Fruit fly (Drosophila melanogaster) whole organism, embryonic: ENCODE data around the gene Rpn9.

Experiments
- Blimp-1 ChIP-seq: fragments of 200-800 bp; sonication (Bioruptor generic); optimal IDR thresholded peaks from 3 replicates; lab custom pipeline; 2018; ENCODE audit warnings: missing biosample characterization, missing genetic modification characterization, mild to moderate bottlenecking, moderate library complexity, missing genetic modification reagents
- CG1024 ChIP-seq: fragments of 200-800 bp; sonication (Bioruptor generic); IDR thresholded peaks from 2 replicates; pipeline ENCODE4 v1.3.6; 2022; ENCODE audit warnings: missing biosample characterization, missing genetic modification characterization
- CG10267 ChIP-seq: fragments of 200-800 bp; sonication (Bioruptor generic); optimal IDR thresholded peaks from 2 replicates; lab custom pipeline; 2018; ENCODE audit warnings: missing biosample characterization, mild to moderate bottlenecking, missing genetic modification characterization, moderate library complexity
- CG10979 ChIP-seq: fragments of 200-800 bp; sonication (Bioruptor generic); optimal IDR thresholded peaks from 2 replicates; lab custom pipeline; 2018; ENCODE audit warnings: missing biosample characterization, mild to moderate bottlenecking, missing genetic modification characterization, moderate library complexity
- CG12155 ChIP-seq: fragments of 200-800 bp; sonication (Bioruptor generic); optimal IDR thresholded peaks from 3 replicates; lab custom pipeline; 2016; ENCODE audit warnings: missing biosample characterization, missing genetic modification characterization
- CG13287 ChIP-seq: fragments of 200-800 bp; sonication (Bioruptor generic); IDR thresholded peaks from 2 replicates; pipeline ENCODE4 v1.3.6; 2022; ENCODE audit warnings: missing biosample characterization, missing genetic modification characterization; ENCODE audit not compliant: partially characterized antibody
- CG16815 ChIP-seq: fragments of 200-800 bp; sonication (Bioruptor generic); optimal IDR thresholded peaks from 3 replicates; lab custom pipeline; 2017; ENCODE audit warnings: missing biosample characterization, mild to moderate bottlenecking, missing genetic modification characterization
- CG17359 ChIP-seq: fragments of 200-800 bp; sonication (Bioruptor generic); optimal IDR thresholded peaks from 3 replicates; lab custom pipeline; 2018; ENCODE audit warnings: missing biosample characterization, mild to moderate bottlenecking, missing genetic modification characterization, moderate library complexity
- CG2678 ChIP-seq: fragments of 200-800 bp; sonication (Bioruptor generic); optimal IDR thresholded peaks from 3 replicates; lab custom pipeline; 2019; ENCODE audit warnings: missing biosample characterization, mild to moderate bottlenecking, missing genetic modification characterization, moderate library complexity
- CG30020 ChIP-seq: fragments of 200-800 bp; optimal IDR thresholded peaks from 2 replicates; lab custom pipeline; 2019; ENCODE audit warnings: missing biosample characterization, mild to moderate bottlenecking, missing genetic modification characterization, moderate library complexity
- CG33213 ChIP-seq: fragments of 200-800 bp; sonication (Bioruptor generic); optimal IDR thresholded peaks from 3 replicates; lab custom pipeline; 2016; ENCODE audit warnings: missing biosample characterization, missing genetic modification characterization
- CG3407 ChIP-seq: fragments of 200-800 bp; sonication (Bioruptor generic); optimal IDR thresholded peaks from 2 replicates; lab custom pipeline; 2018; ENCODE audit warnings: missing biosample characterization, mild to moderate bottlenecking, missing genetic modification characterization
- CG34224 ChIP-seq: fragments of 200-800 bp; sonication (Bioruptor generic); IDR thresholded peaks from 3 replicates; pipeline ENCODE4 v1.3.6; 2022; ENCODE audit warnings: missing biosample characterization, missing genetic modification characterization; ENCODE audit not compliant: partially characterized antibody
- CG3847 ChIP-seq: fragments of 200-800 bp; sonication (Bioruptor generic); IDR thresholded peaks from 2 replicates; pipeline ENCODE4 v1.3.6; 2022; ENCODE audit warnings: missing biosample characterization, missing genetic modification characterization
- CG4854 ChIP-seq: fragments of 200-800 bp; sonication (Bioruptor generic); optimal IDR thresholded peaks from 2 replicates; lab custom pipeline; 2016; ENCODE audit warnings: missing biosample characterization, missing genetic modification characterization, inconsistent platforms
- CG7372 ChIP-seq: fragments of 200-800 bp; sonication (Bioruptor generic); IDR thresholded peaks from 2 replicates; pipeline ENCODE4 v1.3.6; 2022; ENCODE audit warnings: missing biosample characterization, missing genetic modification characterization
- CG7928 ChIP-seq: fragments of 200-800 bp; sonication (Bioruptor generic); optimal IDR thresholded peaks from 2 replicates; lab custom pipeline; 2017; ENCODE audit warnings: missing biosample characterization, mild to moderate bottlenecking, missing genetic modification characterization
- E2f2 ChIP-seq: fragments of 200-800 bp; sonication (Bioruptor generic); IDR thresholded peaks from 2 replicates; pipeline ENCODE4 v1.3.6; 2022; ENCODE audit warnings: missing biosample characterization, missing genetic modification characterization
- HmgZ ChIP-seq: fragments of 200-800 bp; sonication (Bioruptor generic); optimal IDR thresholded peaks from 2 replicates; lab custom pipeline; 2018; ENCODE audit warnings: missing biosample characterization, mild to moderate bottlenecking, missing genetic modification characterization
- Max ChIP-seq: fragments of 200-800 bp; sonication (Bioruptor generic); optimal IDR thresholded peaks from 2 replicates; lab custom pipeline; 2016; ENCODE audit warnings: missing biosample characterization, mild to moderate bottlenecking, missing genetic modification characterization
- Med ChIP-seq: fragments of 200-800 bp; sonication (Bioruptor generic); peaks from one replicate; lab custom pipeline; 2016; ENCODE audit warnings: missing biosample characterization, missing genetic modification characterization, mild to moderate bottlenecking, inconsistent platforms, moderate library complexity
- Scr ChIP-seq: fragments of 200-800 bp; sonication (Bioruptor generic); IDR thresholded peaks from 2 replicates; pipeline ENCODE4 v1.3.6; 2022; ENCODE audit warnings: missing biosample characterization, missing genetic modification characterization; ENCODE audit not compliant: partially characterized antibody
- Xrp1 ChIP-seq: fragments of 200-800 bp; sonication (Bioruptor generic); IDR thresholded peaks from 2 replicates; pipeline ENCODE4 v1.3.6; 2022; ENCODE audit warnings: missing biosample characterization, missing genetic modification characterization
- ara ChIP-seq: fragments of 200-800 bp; sonication (Bioruptor generic); IDR thresholded peaks from 2 replicates; pipeline ENCODE4 v1.3.6; 2022; ENCODE audit warnings: missing biosample characterization, missing genetic modification characterization
- bsh ChIP-seq, 2 experiments: fragments of 200-800 bp; sonication (Bioruptor generic); optimal IDR thresholded peaks; 2 replicates each; lab custom pipeline; 2017 to 2018; ENCODE audit warnings: mild to moderate bottlenecking in 2 of 2, missing biosample characterization in 2 of 2, missing genetic modification characterization in 2 of 2, moderate library complexity in 1 of 2
- cas ChIP-seq: fragments of 200-800 bp; sonication (Bioruptor generic); IDR thresholded peaks from 2 replicates; pipeline ENCODE4 v1.3.6; 2022; ENCODE audit warnings: missing biosample characterization, missing genetic modification characterization
- ci ChIP-seq: fragments of 200-800 bp; sonication (Bioruptor generic); IDR thresholded peaks from 3 replicates; pipeline ENCODE4 v1.3.6; 2022; ENCODE audit warnings: missing biosample characterization, missing genetic modification characterization
- eyg ChIP-seq: fragments of 200-800 bp; sonication (Bioruptor generic); optimal IDR thresholded peaks from 3 replicates; lab custom pipeline; 2016; ENCODE audit warnings: missing biosample characterization, missing genetic modification characterization
- grn ChIP-seq: fragments of 200-800 bp; sonication (Bioruptor generic); optimal IDR thresholded peaks from 3 replicates; lab custom pipeline; 2017; ENCODE audit warnings: missing biosample characterization, missing genetic modification characterization
- gro ChIP-seq: fragments of 200-800 bp; sonication (Bioruptor generic); optimal IDR thresholded peaks from 2 replicates; lab custom pipeline; 2016; ENCODE audit warnings: missing biosample characterization, missing genetic modification characterization
- lab ChIP-seq: fragments of 200-800 bp; sonication (Bioruptor generic); optimal IDR thresholded peaks from 3 replicates; lab custom pipeline; 2017; ENCODE audit warnings: missing biosample characterization, missing genetic modification characterization, mild to moderate bottlenecking, moderate library complexity, missing genetic modification reagents
- lola ChIP-seq, 3 experiments: fragments of >200 bp in 2 of 3; fragments of 200-800 bp in 1 of 3; sonication (Bioruptor generic) in 1 of 3; optimal IDR thresholded peaks; 2 replicates each; lab custom pipeline; 2017 to 2019; ENCODE audit warnings: missing biosample characterization in 3 of 3, missing genetic modification characterization in 3 of 3, mild to moderate bottlenecking in 1 of 3, moderate library complexity in 1 of 3
- ranshi ChIP-seq: fragments of 200-800 bp; sonication (Bioruptor generic); IDR thresholded peaks from 2 replicates; pipeline ENCODE4 v1.3.6; 2022; ENCODE audit warnings: missing biosample characterization, missing genetic modification characterization
- shn ChIP-seq: fragments of 200-800 bp; sonication (Bioruptor generic); optimal IDR thresholded peaks from 3 replicates; lab custom pipeline; 2016; ENCODE audit warnings: missing biosample characterization, missing genetic modification characterization
- tna ChIP-seq: fragments of 200-800 bp; sonication (Bioruptor generic); IDR thresholded peaks from 2 replicates; pipeline ENCODE4 v1.3.6; 2022; ENCODE audit warnings: missing biosample characterization, missing genetic modification characterization; ENCODE audit not compliant: partially characterized antibody
- trh ChIP-seq: fragments of 200-800 bp; sonication (Bioruptor generic); optimal IDR thresholded peaks from 2 replicates; lab custom pipeline; 2016; ENCODE audit warnings: missing biosample characterization, missing genetic modification characterization
- vfl ChIP-seq: fragments of 200-800 bp; sonication (Bioruptor generic); optimal IDR thresholded peaks from 2 replicates; lab custom pipeline; 2016; ENCODE audit warnings: missing biosample characterization, missing genetic modification characterization
- zen ChIP-seq: fragments of 200-800 bp; sonication (Bioruptor generic); optimal IDR thresholded peaks from 3 replicates; lab custom pipeline; 2018; ENCODE audit warnings: missing biosample characterization, mild to moderate bottlenecking, missing genetic modification characterization, moderate library complexity

Rpn9 gene

DNA sequence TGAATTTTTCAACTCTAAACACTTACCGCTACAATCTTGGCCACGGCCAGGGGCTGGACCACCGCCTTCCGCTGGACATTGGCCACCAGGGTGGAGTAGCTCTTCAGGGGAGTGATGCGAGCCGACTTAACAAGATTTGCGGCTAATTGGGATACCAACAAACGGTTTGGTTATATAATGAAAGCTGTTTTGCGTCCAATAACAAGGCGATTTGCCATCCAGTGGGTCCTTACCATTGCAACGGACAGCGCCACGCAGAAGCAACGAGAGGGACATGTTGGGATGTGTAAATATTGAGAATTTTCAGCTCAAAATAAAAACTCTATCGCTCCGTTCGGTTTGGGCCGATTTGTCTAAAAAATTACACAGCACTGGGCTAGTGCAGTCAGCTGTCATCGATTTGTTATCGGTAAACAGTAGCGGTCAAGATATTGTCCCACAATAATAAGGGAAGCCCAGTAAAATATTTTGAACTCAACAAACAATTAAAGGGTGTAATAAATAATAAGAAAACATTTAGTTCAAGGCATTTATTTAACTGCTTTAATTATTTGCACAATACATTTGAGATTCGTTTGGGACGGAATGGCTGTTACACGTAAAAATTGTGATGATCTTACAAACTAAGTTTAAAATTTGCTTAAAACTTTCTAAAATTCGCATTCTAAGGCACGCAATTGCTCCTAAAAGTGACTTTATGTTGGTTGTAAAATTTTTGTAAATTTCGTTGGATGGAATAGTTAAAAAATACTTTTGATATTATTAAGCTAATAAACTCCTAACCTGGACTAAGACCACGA lies 27.2 kb upstream of the Rpn9 start, which contains the start of gene SdhD (continued):
- TF ChIP-seq CG12155 (GFP tag; lab: Kevin White, UChicago): peak; percentile 31
- peak; percentile 53 for TF ChIP-seq vfl (GFP tag; lab: Kevin White, UChicago)
- TF ChIP-seq ci (GFP tag; lab: Robert Waterston, UW): peak; percentile 50; the same call in 1 of the 3 replicates
- no peak for TF ChIP-seq gro (GFP tag; lab: Kevin White, UChicago)
- no peak for TF ChIP-seq bsh (GFP tag; optimal IDR thresholded peaks at IDR 0.05; lab: Kevin White, UChicago)
- TF ChIP-seq CG30020: peak; percentile 20
- peak; percentile 33; the same call in 1 of the 2 replicates for TF ChIP-seq ranshi
- TF ChIP-seq cas (GFP tag; lab: Robert Waterston, UW): no peak
- TF ChIP-seq zen (tag; lab: Kevin White, UChicago): peak; percentile 5
- TF ChIP-seq CG34224 (GFP tag; lab: Robert Waterston, UW): peak; percentile 63; the same call in 2 of the 3 replicates
- peak; percentile 0 for TF ChIP-seq shn (GFP tag; lab: Kevin White, UChicago)
- TF ChIP-seq E2f2: peak; percentile 30; the same call in 1 of the 2 replicates
- no peak for TF ChIP-seq CG16815
- TF ChIP-seq Scr (GFP tag; lab: Robert Waterston, UW): peak; percentile 53
- TF ChIP-seq ara: 0 out of 2 replicates have a peak, but pooled peaks have one; percentile 42
- peak; percentile 92 for TF ChIP-seq CG10267 (tag; lab: Kevin White, UChicago)
- peak; percentile 49 for TF ChIP-seq tna (GFP tag; lab: Robert Waterston, UW)
- peak; percentile 17 for TF ChIP-seq CG17359 (tag; lab: Kevin White, UChicago)
- TF ChIP-seq lola (GFP tag; optimal IDR thresholded peaks at IDR 0.05; lab: Kevin White, UChicago): no peak
- peak; percentile 50 for TF ChIP-seq lab (GFP tag; lab: Kevin White, UChicago)
- no peak for TF ChIP-seq CG10979 (tag; lab: Kevin White, UChicago)
- no peak for TF ChIP-seq Blimp-1 (GFP tag; lab: Kevin White, UChicago)
- no peak for TF ChIP-seq CG7372 (GFP tag; lab: Robert Waterston, UW)
- TF ChIP-seq CG33213 (GFP tag; lab: Kevin White, UChicago): peak; percentile 30
- no peak for TF ChIP-seq CG7928 (GFP tag; lab: Kevin White, UChicago)
- TF ChIP-seq Xrp1 (GFP tag; lab: Robert Waterston, UW): no peak
- TF ChIP-seq eyg (GFP tag; lab: Kevin White, UChicago): no peak
- peak; percentile 72 for TF ChIP-seq CG13287
- peak; percentile 28 for TF ChIP-seq CG2678 (tag; lab: Kevin White, UChicago)
- no peak for TF ChIP-seq grn
- 0 out of 2 replicates have a peak, but pooled peaks have one; percentile 25 for TF ChIP-seq CG3847
- no peak for TF ChIP-seq trh (GFP tag; lab: Kevin White, UChicago)
- TF ChIP-seq CG3407: no peak
- TF ChIP-seq Med (GFP tag; lab: Kevin White, UChicago): peak; percentile 92
- TF ChIP-seq CG4854 (GFP tag; lab: Kevin White, UChicago): no peak
- peak; percentile 55 for TF ChIP-seq HmgZ (tag; lab: Kevin White, UChicago)
- TF ChIP-seq CG1024 (GFP tag; lab: Robert Waterston, UW): no peak
- no peak for TF ChIP-seq Max
- TF ChIP-seq, all 482 proteins: peak for 124
